Worm (Caenorhabditis elegans): Measurements from ENCODE around the gene aqp-10.
A peak's percentile ranks its signal among the peaks of the same experiment; 100 is the strongest.

- TF ChIP-seq zag-1 (tag; optimal IDR thresholded peaks at IDR 0.05) (no peak), blmp-1 (tag; optimal IDR thresholded peaks at IDR 0.05; ENCODE audit: insufficient read depth) (no peak), nhr-25 (tag; optimal IDR thresholded peaks at IDR 0.05) (peak; percentile 23), snpc-4 (tag; optimal IDR thresholded peaks at IDR 0.05) (no peak), mdl-1 (tag; optimal IDR thresholded peaks at IDR 0.05) (no peak)
These were observed at the start of gene aqp-10 for ce11 chrII:9769797-9770520.

Data from whole organism, L2 larva.